Worm (Caenorhabditis elegans): ENCODE results near the gene C13F10.8.
A peak's percentile ranks its signal among the peaks of the same experiment; 100 is the strongest.

- no peak for TF ChIP-seq nhr-25 (tag; optimal IDR thresholded peaks at IDR 0.05)
- no peak for TF ChIP-seq nhr-11 (tag; optimal IDR thresholded peaks at IDR 0.05)
- TF ChIP-seq ama-1 (optimal IDR thresholded peaks at IDR 0.05) = no peak
- no peak for TF ChIP-seq elt-3 (tag; optimal IDR thresholded peaks at IDR 0.05)
- peak; percentile 78 for TF ChIP-seq lin-15B (tag; optimal IDR thresholded peaks at IDR 0.05)
- TF ChIP-seq nhr-12 (tag; optimal IDR thresholded peaks at IDR 0.05) = no peak
Measured at ce11 chrV:7230847-7231246, 10.0 kb upstream of the C13F10.8 start, which contains the start of the genes gei-6 and krr-1.

All from whole organism, L3 larva.